Worm (Caenorhabditis elegans): Measurements from ENCODE around the gene R10E4.11.

DNA sequence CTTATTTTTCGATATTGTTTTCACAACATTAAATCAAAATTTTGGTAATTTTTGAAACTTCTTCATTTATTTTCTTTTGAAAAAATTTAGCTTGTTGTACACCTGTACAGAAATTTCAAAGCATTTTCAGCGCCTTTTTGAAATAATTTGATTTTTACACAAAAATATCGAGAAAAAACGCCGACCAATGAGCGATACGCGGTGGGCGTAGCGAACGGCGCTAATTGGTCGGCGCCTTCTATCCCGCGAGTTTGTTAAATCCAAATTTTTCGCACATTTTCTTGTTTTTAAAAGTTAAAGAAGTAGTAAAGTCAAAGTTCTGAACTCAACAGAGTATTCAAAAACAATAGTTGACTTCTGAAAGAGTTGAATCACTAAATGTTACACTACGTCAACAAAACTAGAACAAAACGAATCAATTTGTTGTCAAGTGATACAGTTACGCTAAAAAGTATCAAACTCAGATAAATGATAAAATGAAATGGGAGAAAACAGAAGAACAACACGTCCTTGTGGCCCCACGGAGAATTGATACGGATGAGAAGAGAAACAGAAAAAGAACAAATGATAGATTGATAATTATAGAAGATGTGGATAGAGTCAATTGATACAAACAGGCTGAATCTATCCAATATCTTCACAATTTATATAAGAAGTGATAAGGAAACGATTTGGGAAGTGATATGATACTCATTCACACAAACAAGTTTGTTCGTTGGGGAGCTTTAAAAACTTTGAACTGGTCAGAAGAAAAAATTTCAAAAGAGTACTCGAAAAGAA, 27.6 kb upstream of the R10E4.11 start:
- TF ChIP-seq ZK546.5 (tag; optimal IDR thresholded peaks at IDR 0.05), result no peak
- peak; percentile 12 for TF ChIP-seq crh-2 (tag; optimal IDR thresholded peaks at IDR 0.05)
- TF ChIP-seq unc-55 (GFP tag; optimal IDR thresholded peaks at IDR 0.05), result no peak
- no peak for TF ChIP-seq R02D3.7 (tag; optimal IDR thresholded peaks at IDR 0.05)
- no peak for TF ChIP-seq skn-1 (tag; optimal IDR thresholded peaks at IDR 0.05)
- TF ChIP-seq lin-13 (GFP tag; optimal IDR thresholded peaks at IDR 0.05), result no peak
- no peak for TF ChIP-seq elt-1 (tag; optimal IDR thresholded peaks at IDR 0.05)
- no peak for TF ChIP-seq ztf-11 (tag; optimal IDR thresholded peaks at IDR 0.05)
- TF ChIP-seq nhr-237 (tag; optimal IDR thresholded peaks at IDR 0.05), result no peak
- no peak for TF ChIP-seq alr-1 (tag; optimal IDR thresholded peaks at IDR 0.05)

Data from whole organism, L2 larva.